Fruit fly (Drosophila melanogaster) whole organism, prepupa: ENCODE results near the gene CG14275.

Source experiments
- Blimp-1 ChIP-seq: fragments of 200-800 bp; sonication (Bioruptor generic); optimal IDR thresholded peaks from 3 replicates; lab custom pipeline; 2017; ENCODE audit warnings: missing biosample characterization, missing genetic modification characterization, mild to moderate bottlenecking, moderate library complexity, missing genetic modification reagents
- CG10631 ChIP-seq: fragments of 200-800 bp; sonication (Bioruptor generic); optimal IDR thresholded peaks from 2 replicates; lab custom pipeline; 2016; ENCODE audit warnings: missing biosample characterization, missing genetic modification characterization
- CG10669 ChIP-seq: fragments of 200-800 bp; sonication (Bioruptor generic); optimal IDR thresholded peaks from 3 replicates; lab custom pipeline; 2018; ENCODE audit warnings: missing biosample characterization, mild to moderate bottlenecking, missing genetic modification characterization, moderate library complexity
- CG11294 ChIP-seq: fragments of 200-800 bp; sonication (Bioruptor generic); IDR thresholded peaks from 2 replicates; pipeline ENCODE4 v1.3.6; 2022; ENCODE audit warnings: missing biosample characterization, missing genetic modification characterization
- CG11762 ChIP-seq: fragments of 200-800 bp; sonication (Bioruptor generic); optimal IDR thresholded peaks from 3 replicates; lab custom pipeline; 2016; ENCODE audit warnings: missing biosample characterization, missing genetic modification characterization; ENCODE audit not compliant: insufficient read depth
- CG11902 ChIP-seq: fragments of 200-800 bp; sonication (Bioruptor generic); optimal IDR thresholded peaks from 3 replicates; lab custom pipeline; 2016; ENCODE audit warnings: missing biosample characterization, missing genetic modification characterization
- CG15336 ChIP-seq: fragments of 200-800 bp; sonication (Bioruptor generic); IDR thresholded peaks from 2 replicates; pipeline ENCODE4 v1.3.6; 2022; ENCODE audit warnings: missing biosample characterization, missing genetic modification characterization
- CG1621 ChIP-seq: fragments of 200-800 bp; sonication (Bioruptor generic); optimal IDR thresholded peaks from 3 replicates; lab custom pipeline; 2018; ENCODE audit warnings: missing biosample characterization, mild to moderate bottlenecking, missing genetic modification characterization
- CG16779 ChIP-seq: fragments of 200-800 bp; sonication (Bioruptor generic); optimal IDR thresholded peaks from 3 replicates; lab custom pipeline; 2017; ENCODE audit warnings: missing biosample characterization, mild to moderate bottlenecking, missing genetic modification characterization
- CG3032 ChIP-seq: fragments of 200-800 bp; optimal IDR thresholded peaks from 2 replicates; lab custom pipeline; 2019; ENCODE audit warnings: missing biosample characterization, mild to moderate bottlenecking, missing genetic modification characterization, moderate library complexity
- CG32006 ChIP-seq: fragments of 200-800 bp; sonication (Bioruptor generic); optimal IDR thresholded peaks from 3 replicates; lab custom pipeline; 2017; ENCODE audit warnings: missing biosample characterization, mild to moderate bottlenecking, missing genetic modification characterization
- CG34406 ChIP-seq: fragments of 200-800 bp; sonication (Bioruptor generic); optimal IDR thresholded peaks from 3 replicates; lab custom pipeline; 2016; ENCODE audit warnings: missing biosample characterization, missing genetic modification characterization
- CG4318 ChIP-seq: fragments of 200-800 bp; sonication (Bioruptor generic); optimal IDR thresholded peaks from 3 replicates; lab custom pipeline; 2017; ENCODE audit warnings: missing biosample characterization, mild to moderate bottlenecking, missing genetic modification characterization
- CG6792 ChIP-seq: fragments of 200-800 bp; sonication (Bioruptor generic); optimal IDR thresholded peaks from 3 replicates; lab custom pipeline; 2016; ENCODE audit warnings: missing biosample characterization, missing genetic modification characterization
- CG6808 ChIP-seq: fragments of 200-800 bp; sonication (Bioruptor generic); optimal IDR thresholded peaks from 3 replicates; lab custom pipeline; 2017; ENCODE audit warnings: missing biosample characterization, missing genetic modification characterization, mild to moderate bottlenecking, moderate library complexity, missing genetic modification reagents
- CG6854 ChIP-seq: fragments of 200-800 bp; sonication (Bioruptor generic); optimal IDR thresholded peaks from 2 replicates; lab custom pipeline; 2017; ENCODE audit warnings: missing biosample characterization, mild to moderate bottlenecking, missing genetic modification characterization
- CG7368 ChIP-seq: fragments of 200-800 bp; sonication (Bioruptor generic); optimal IDR thresholded peaks from 3 replicates; lab custom pipeline; 2016; ENCODE audit warnings: missing biosample characterization, missing genetic modification characterization
- CG8119 ChIP-seq: fragments of 200-800 bp; sonication (Bioruptor generic); IDR thresholded peaks from 3 replicates; pipeline ENCODE4 v1.3.6; 2022; ENCODE audit warnings: missing biosample characterization, missing genetic modification characterization
- CG8319 ChIP-seq: fragments of 200-800 bp; sonication (Bioruptor generic); optimal IDR thresholded peaks from 3 replicates; lab custom pipeline; 2016; ENCODE audit warnings: missing biosample characterization, missing genetic modification characterization
- CG8632 ChIP-seq: fragments of 200-800 bp; sonication (Bioruptor generic); optimal IDR thresholded peaks from 3 replicates; lab custom pipeline; 2016; ENCODE audit warnings: missing biosample characterization, missing genetic modification characterization
- CG9139 ChIP-seq: fragments of 200-800 bp; sonication (Bioruptor generic); optimal IDR thresholded peaks from 3 replicates; lab custom pipeline; 2017; ENCODE audit warnings: missing biosample characterization, mild to moderate bottlenecking, missing genetic modification characterization
- Eip78C ChIP-seq: fragments of 200-800 bp; sonication (Bioruptor generic); peaks from one replicate; lab custom pipeline; 2016; ENCODE audit warnings: missing biosample characterization, missing genetic modification characterization
- Eip93F ChIP-seq: fragments of 200-800 bp; sonication (Bioruptor generic); optimal IDR thresholded peaks from 2 replicates; lab custom pipeline; 2016; ENCODE audit warnings: missing biosample characterization, mild to moderate bottlenecking, missing genetic modification characterization
- Ets21C ChIP-seq: fragments of 200-800 bp; sonication (Bioruptor generic); optimal IDR thresholded peaks from 3 replicates; lab custom pipeline; 2016; ENCODE audit warnings: missing biosample characterization, missing genetic modification characterization
- Ets96B ChIP-seq: fragments of 200-800 bp; optimal IDR thresholded peaks from 2 replicates; lab custom pipeline; 2019; ENCODE audit warnings: missing biosample characterization, mild to moderate bottlenecking, missing genetic modification characterization, moderate library complexity
- Hr38 ChIP-seq: sonication (Bioruptor generic); optimal IDR thresholded peaks from 2 replicates; lab custom pipeline; 2016; ENCODE audit warnings: missing biosample characterization, missing genetic modification characterization
- Hr39 ChIP-seq: fragments of 200-800 bp; sonication (Bioruptor generic); optimal IDR thresholded peaks from 2 replicates; lab custom pipeline; 2016; ENCODE audit warnings: missing biosample characterization, missing genetic modification characterization
- Lpt ChIP-seq: fragments of 200-800 bp; sonication (Bioruptor generic); optimal IDR thresholded peaks from 3 replicates; lab custom pipeline; 2016; ENCODE audit warnings: missing biosample characterization, missing genetic modification characterization
- Met ChIP-seq: fragments of 200-800 bp; sonication (Bioruptor generic); optimal IDR thresholded peaks from 3 replicates; lab custom pipeline; 2016; ENCODE audit warnings: missing biosample characterization, missing genetic modification characterization
- OdsH ChIP-seq: fragments of 200-800 bp; sonication (Bioruptor generic); optimal IDR thresholded peaks from 3 replicates; lab custom pipeline; 2016; ENCODE audit warnings: missing biosample characterization, missing genetic modification characterization
- Smox ChIP-seq: fragments of 200-800 bp; sonication (Bioruptor generic); optimal IDR thresholded peaks from 3 replicates; lab custom pipeline; 2016; ENCODE audit warnings: missing biosample characterization, missing genetic modification characterization
- Sox102F ChIP-seq: fragments of 200-800 bp; sonication (Bioruptor generic); optimal IDR thresholded peaks from 2 replicates; lab custom pipeline; 2016; ENCODE audit warnings: missing biosample characterization, mild to moderate bottlenecking, missing genetic modification characterization
- Sox14 ChIP-seq: fragments of 200-800 bp; sonication (Bioruptor generic); optimal IDR thresholded peaks from 3 replicates; lab custom pipeline; 2016; ENCODE audit warnings: missing biosample characterization, missing genetic modification characterization
- achi ChIP-seq: fragments of 200-800 bp; sonication (Bioruptor generic); optimal IDR thresholded peaks from 3 replicates; lab custom pipeline; 2016; ENCODE audit warnings: missing biosample characterization, missing genetic modification characterization
- cyc ChIP-seq: fragments of 200-800 bp; sonication (Bioruptor generic); optimal IDR thresholded peaks from 3 replicates; lab custom pipeline; 2016; ENCODE audit warnings: missing biosample characterization, missing genetic modification characterization
- dac ChIP-seq: fragments of 200-800 bp; sonication (Bioruptor generic); optimal IDR thresholded peaks from 2 replicates; lab custom pipeline; 2017; ENCODE audit warnings: missing biosample characterization, mild to moderate bottlenecking, missing genetic modification characterization
- dsx ChIP-seq: fragments of 200-800 bp; optimal IDR thresholded peaks from 3 replicates; lab custom pipeline; 2019; ENCODE audit warnings: missing biosample characterization, mild to moderate bottlenecking, missing genetic modification characterization, moderate library complexity; ENCODE audit not compliant: poor library complexity, severe bottlenecking
- eg ChIP-seq: fragments of 200-800 bp; sonication (Bioruptor generic); IDR thresholded peaks from 3 replicates; pipeline ENCODE4 v1.3.6; 2022; ENCODE audit warnings: missing biosample characterization, missing genetic modification characterization
- esn ChIP-seq: fragments of 200-800 bp; sonication (Bioruptor generic); optimal IDR thresholded peaks from 2 replicates; lab custom pipeline; 2016; ENCODE audit warnings: missing biosample characterization, mild to moderate bottlenecking, missing genetic modification characterization, moderate library complexity
- fd59A ChIP-seq: fragments of 200-800 bp; sonication (Bioruptor generic); optimal IDR thresholded peaks from 2 replicates; lab custom pipeline; 2017; ENCODE audit warnings: missing biosample characterization, mild to moderate bottlenecking, missing genetic modification characterization, missing genetic modification reagents
- fkh ChIP-seq: fragments of 200-800 bp; sonication (Bioruptor generic); optimal IDR thresholded peaks from 3 replicates; lab custom pipeline; 2017; ENCODE audit warnings: missing biosample characterization, mild to moderate bottlenecking, missing genetic modification characterization, moderate library complexity
- lz ChIP-seq: fragments of 200-800 bp; sonication (Bioruptor generic); optimal IDR thresholded peaks from 3 replicates; lab custom pipeline; 2016; ENCODE audit warnings: missing biosample characterization, missing genetic modification characterization
- net ChIP-seq: fragments of 200-800 bp; sonication (Bioruptor generic); optimal IDR thresholded peaks from 3 replicates; lab custom pipeline; 2016; ENCODE audit warnings: missing biosample characterization, missing genetic modification characterization
- ss ChIP-seq, 2 experiments: fragments of 200-800 bp; sonication (Bioruptor generic); optimal IDR thresholded peaks; 2 replicates in 1 of 2; 3 replicates in 1 of 2; lab custom pipeline; 2017 to 2018; ENCODE audit warnings: mild to moderate bottlenecking in 2 of 2, missing biosample characterization in 2 of 2, missing genetic modification characterization in 2 of 2, moderate library complexity in 1 of 2
- topi ChIP-seq: fragments of 200-800 bp; sonication (Bioruptor generic); optimal IDR thresholded peaks from 3 replicates; lab custom pipeline; 2016; ENCODE audit warnings: missing biosample characterization, missing genetic modification characterization

CG14275 gene

DNA sequence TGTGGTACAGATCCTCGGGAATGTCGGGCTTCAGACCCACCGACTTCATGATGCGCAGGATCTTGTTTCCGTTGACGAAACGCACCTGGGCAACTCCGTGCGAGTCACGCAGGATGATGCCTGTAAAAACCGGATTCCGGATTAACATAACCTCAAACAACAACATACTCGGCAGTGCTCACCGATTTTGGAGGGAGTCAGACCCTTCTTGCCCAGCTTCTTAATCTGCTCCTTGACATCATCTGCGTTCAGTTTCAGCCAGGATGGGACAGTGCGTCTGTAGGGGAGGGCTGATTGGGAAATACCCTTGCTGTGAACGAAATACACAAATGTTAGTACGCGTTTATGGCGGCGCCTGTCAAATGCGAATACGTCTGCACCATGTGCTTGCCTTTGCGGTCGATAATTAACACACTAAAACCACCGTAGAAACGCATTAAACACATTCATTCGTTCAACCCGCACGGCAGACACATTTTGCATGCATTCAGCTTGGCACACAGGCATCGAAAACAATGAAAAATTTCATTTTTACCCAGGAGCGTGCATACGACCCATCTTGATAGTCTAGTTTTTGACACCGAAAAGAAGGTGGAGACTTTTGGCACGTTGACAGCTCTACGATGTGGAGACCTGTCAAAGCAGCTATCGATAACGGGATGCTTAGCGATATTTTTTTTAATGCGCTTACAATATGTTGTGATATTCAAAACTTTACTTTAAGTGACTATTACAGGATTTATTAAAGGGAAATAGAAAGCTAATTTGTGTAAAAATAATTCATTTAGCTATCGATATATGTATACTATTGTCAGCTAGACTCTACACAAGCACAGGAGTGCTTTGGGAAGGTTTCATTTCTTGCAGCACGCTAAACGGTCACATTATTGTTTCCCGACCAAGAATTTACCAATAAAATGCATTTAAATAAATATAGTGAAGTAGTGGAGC lies 37.0 kb downstream of the CG14275 start, which contains the start of the genes RpS13 and CSN8 (continued):
- no peak for TF ChIP-seq CG11762
- no peak for TF ChIP-seq CG6854 (GFP tag; lab: Kevin White, UChicago)
- TF ChIP-seq Ets96B (tag; lab: Kevin White, UChicago), result no peak
- no peak for TF ChIP-seq CG32006 (GFP tag; lab: Kevin White, UChicago)
- TF ChIP-seq Ets21C (GFP tag; lab: Kevin White, UChicago), result no peak
- TF ChIP-seq topi (GFP tag; lab: Kevin White, UChicago), result peak; percentile 8
- TF ChIP-seq Eip93F (GFP tag; lab: Kevin White, UChicago), result no peak
- peak; percentile 59 for TF ChIP-seq Eip78C (GFP tag; lab: Kevin White, UChicago)
- TF ChIP-seq CG10631, result no peak
- no peak for TF ChIP-seq CG11902 (GFP tag; lab: Kevin White, UChicago)
- TF ChIP-seq cyc, result no peak
- TF ChIP-seq lz (GFP tag; lab: Kevin White, UChicago), result peak; percentile 15
- TF ChIP-seq dsx, result no peak
- TF ChIP-seq CG9139 (GFP tag; lab: Kevin White, UChicago), result no peak
- TF ChIP-seq Blimp-1 (GFP tag; lab: Kevin White, UChicago), result no peak
- peak; percentile 49 for TF ChIP-seq CG1621 (tag; lab: Kevin White, UChicago)
- peak; percentile 34 for TF ChIP-seq Sox14 (GFP tag; lab: Kevin White, UChicago)
- TF ChIP-seq OdsH (GFP tag; lab: Kevin White, UChicago), result no peak
- TF ChIP-seq CG10669 (GFP tag; lab: Kevin White, UChicago), result no peak
- TF ChIP-seq CG34406, result no peak
- TF ChIP-seq eg (GFP tag; lab: Robert Waterston, UW), result no peak
- TF ChIP-seq dac (GFP tag; lab: Kevin White, UChicago), result no peak
- peak; percentile 7 for TF ChIP-seq Hr39
- TF ChIP-seq Sox102F (GFP tag; lab: Kevin White, UChicago), result no peak
- peak; percentile 16 for TF ChIP-seq Met (GFP tag; lab: Kevin White, UChicago)
- TF ChIP-seq CG4318 (GFP tag; lab: Kevin White, UChicago), result no peak
- TF ChIP-seq esn, result peak; percentile 36
- TF ChIP-seq CG8632 (GFP tag; lab: Kevin White, UChicago), result no peak
- no peak for TF ChIP-seq CG3032 (tag; lab: Kevin White, UChicago)
- no peak for TF ChIP-seq CG7368 (GFP tag; lab: Kevin White, UChicago)
- TF ChIP-seq Hr38 (GFP tag; lab: Kevin White, UChicago), result no peak
- no peak for TF ChIP-seq CG16779 (tag; lab: Kevin White, UChicago)
- no peak for TF ChIP-seq CG6792

DNA sequence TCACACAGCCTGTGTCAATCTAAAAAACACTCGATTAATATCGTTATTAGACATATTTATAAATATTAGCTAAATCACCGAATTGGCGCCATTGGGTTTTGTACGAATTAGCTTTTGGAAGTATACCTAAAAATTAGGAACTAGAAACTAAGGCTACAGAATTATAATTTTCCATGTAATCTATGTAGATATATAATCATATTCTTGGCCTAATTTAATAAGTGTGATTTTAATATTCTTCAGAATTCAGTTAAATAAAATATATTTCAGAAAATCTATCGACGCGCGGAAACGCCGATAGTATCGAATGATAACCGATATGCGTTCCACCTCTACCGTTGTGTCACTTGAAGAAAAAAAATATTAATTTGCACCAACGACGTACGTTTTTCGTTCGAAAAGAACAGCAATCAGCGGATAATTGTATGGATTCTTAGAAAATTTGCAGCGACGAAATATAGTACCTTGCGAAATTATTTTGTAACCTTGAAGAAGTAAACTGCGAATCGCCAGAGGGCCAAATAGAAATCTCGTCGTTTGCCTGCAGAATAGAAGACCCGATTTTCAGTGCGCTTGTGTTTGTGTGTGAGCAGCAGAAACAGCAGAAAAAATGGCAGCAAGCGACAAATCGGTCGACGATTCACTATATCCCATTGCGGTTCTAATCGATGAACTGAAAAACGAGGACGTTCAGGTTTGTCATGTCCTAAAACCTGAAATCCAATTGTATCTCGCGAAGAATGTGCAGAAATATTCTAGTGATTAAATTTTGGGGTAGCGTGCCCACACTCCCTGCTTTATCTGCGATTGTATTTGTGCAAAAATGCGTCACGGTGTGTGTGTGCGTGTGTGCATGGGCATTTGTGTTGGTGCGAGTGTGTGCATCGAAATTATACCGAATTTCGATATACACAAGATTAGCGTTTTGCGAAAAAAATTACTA lies 38.7 kb downstream of the CG14275 start, which contains the start of gene Pp2A-29B:
Gene Pp2A-29B, plus strand, starts transcription at position 338 of the 943 bp plus-strand sequence.
- TF ChIP-seq CG15336 (GFP tag; lab: Robert Waterston, UW), result no peak
- no peak for TF ChIP-seq Eip93F (GFP tag; lab: Kevin White, UChicago)
- TF ChIP-seq fd59A (GFP tag; lab: Kevin White, UChicago), result no peak
- TF ChIP-seq esn, result peak; percentile 54
- TF ChIP-seq achi, result peak; percentile 92
- TF ChIP-seq net (GFP tag; lab: Kevin White, UChicago), result no peak
- TF ChIP-seq OdsH (GFP tag; lab: Kevin White, UChicago), result peak; percentile 36
- no peak for TF ChIP-seq Sox14 (GFP tag; lab: Kevin White, UChicago)
- TF ChIP-seq CG34406, result no peak
- no peak for TF ChIP-seq Lpt (GFP tag; lab: Kevin White, UChicago)
- peak; percentile 48 for TF ChIP-seq Hr39
- peak; percentile 12 for TF ChIP-seq Ets96B (tag; lab: Kevin White, UChicago)
- TF ChIP-seq CG6792, result no peak
- peak; percentile 19 for TF ChIP-seq CG10669 (GFP tag; lab: Kevin White, UChicago)
- no peak for TF ChIP-seq CG8632 (GFP tag; lab: Kevin White, UChicago)
- no peak for TF ChIP-seq CG11294
- peak; percentile 75 for TF ChIP-seq fkh (GFP tag; lab: Kevin White, UChicago)
- peak; percentile 45 for TF ChIP-seq CG10631
- no peak for TF ChIP-seq CG8119 (GFP tag; lab: Robert Waterston, UW)
- no peak for TF ChIP-seq CG6808 (GFP tag; lab: Kevin White, UChicago)
- TF ChIP-seq CG16779 (tag; lab: Kevin White, UChicago), result no peak
- peak in 1 of 2 experiments; percentile 48 for TF ChIP-seq ss (GFP tag; optimal IDR thresholded peaks at IDR 0.05; lab: Kevin White, UChicago)
- TF ChIP-seq Smox (GFP tag; lab: Kevin White, UChicago), result peak; percentile 58
- TF ChIP-seq CG8319 (GFP tag; lab: Kevin White, UChicago), result no peak
